Worm (Caenorhabditis elegans) whole organism, young adult: ENCODE data around the gene fbxb-21.

Experiments used
- B0035.1 ChIP-seq: sonication (generic microtip); optimal IDR thresholded peaks from 2 replicates; lab custom pipeline; 2016; ENCODE audit warnings: missing genetic modification characterization, mild to moderate bottlenecking, missing compliant biosample characterization, missing genotype, missing genetic modification reagents
- B0336.3 ChIP-seq: fragments of 200-800 bp; sonication (Bioruptor generic); IDR thresholded peaks from 2 replicates; pipeline ENCODE4 v1.3.6; 2022; ENCODE audit warnings: missing genetic modification characterization, missing compliant biosample characterization
- C17E4.6 ChIP-seq: fragments of 200-800 bp; sonication (Bioruptor generic); IDR thresholded peaks from 2 replicates; pipeline ENCODE4 v1.3.6; 2022; ENCODE audit warnings: missing genetic modification reagents, missing genetic modification characterization, missing compliant biosample characterization
- F33H1.4 ChIP-seq: fragments of 200-800 bp; sonication (Bioruptor generic); IDR thresholded peaks from 2 replicates; pipeline ENCODE4 v1.3.6; 2022; ENCODE audit warnings: missing genetic modification reagents, missing genetic modification characterization, missing compliant biosample characterization
- F37B4.10 ChIP-seq: fragments of 200-800 bp; sonication (Bioruptor generic); IDR thresholded peaks from 2 replicates; pipeline ENCODE4 v1.3.6; 2022; ENCODE audit warnings: missing genetic modification characterization, missing compliant biosample characterization
- F39B2.1 ChIP-seq: fragments of 200-800 bp; sonication (Bioruptor generic); IDR thresholded peaks from 2 replicates; pipeline ENCODE4 v1.3.6; 2022; ENCODE audit warnings: missing genetic modification reagents, missing genetic modification characterization, missing compliant biosample characterization
- Y79H2A.3 ChIP-seq: fragments of 200-800 bp; sonication (Bioruptor generic); conservative IDR thresholded peaks from 2 replicates; pipeline ENCODE4 v1.3.6; 2022; ENCODE audit warnings: missing genetic modification reagents, missing genetic modification characterization, missing compliant biosample characterization
- akir-1 ChIP-seq: fragments of 200-800 bp; sonication (Bioruptor generic); optimal IDR thresholded peaks from 2 replicates; lab custom pipeline; 2018; ENCODE audit warnings: mild to moderate bottlenecking, missing genetic modification characterization, moderate library complexity, missing compliant biosample characterization
- aptf-2 ChIP-seq: fragments of 200-800 bp; sonication (Bioruptor generic); conservative IDR thresholded peaks from 2 replicates; pipeline ENCODE4 v1.3.6; 2022; ENCODE audit warnings: missing genetic modification reagents, missing genetic modification characterization, missing compliant biosample characterization
- aptf-3 ChIP-seq: fragments of 200-800 bp; sonication (Bioruptor generic); IDR thresholded peaks from 2 replicates; pipeline ENCODE4 v1.3.6; 2022; ENCODE audit warnings: missing genetic modification characterization, missing compliant biosample characterization
- athp-1 ChIP-seq: sonication (generic microtip); optimal IDR thresholded peaks from 2 replicates; lab custom pipeline; 2017; ENCODE audit warnings: mild to moderate bottlenecking, missing genetic modification characterization, missing compliant biosample characterization
- attf-3 ChIP-seq: fragments of 200-800 bp; sonication (Bioruptor generic); conservative IDR thresholded peaks from 2 replicates; pipeline ENCODE4 v1.3.6; 2022; ENCODE audit warnings: missing genetic modification reagents, missing genetic modification characterization, missing compliant biosample characterization
- cebp-1 ChIP-seq, 2 experiments: fragments of 200-800 bp in 1 of 2; sonication (Bioruptor generic) in 1 of 2; sonication (generic microtip) in 1 of 2; IDR thresholded peaks in 1 of 2; optimal IDR thresholded peaks in 1 of 2; 2 replicates each; pipeline versions ENCODE4 v1.3.6 to Lab custom; 2017 to 2022; ENCODE audit warnings: missing compliant biosample characterization in 2 of 2, missing genetic modification characterization in 2 of 2, mild to moderate bottlenecking in 1 of 2, missing genetic modification reagents in 1 of 2, moderate library complexity in 1 of 2
- egrh-3 ChIP-seq: fragments of 200-800 bp; sonication (Bioruptor generic); IDR thresholded peaks from 2 replicates; pipeline ENCODE4 v1.3.6; 2022; ENCODE audit warnings: missing genetic modification reagents, missing genetic modification characterization, missing compliant biosample characterization
- ekl-4 ChIP-seq: fragments of 200-800 bp; sonication (Bioruptor generic); IDR thresholded peaks from 2 replicates; pipeline ENCODE4 v1.3.6; 2022; ENCODE audit warnings: missing genetic modification reagents, missing genetic modification characterization, missing compliant biosample characterization
- hsf-1 ChIP-seq: fragments of 200-800 bp; sonication (Bioruptor generic); IDR thresholded peaks from 2 replicates; pipeline ENCODE4 v1.3.6; 2022; ENCODE audit warnings: missing genetic modification reagents, missing genetic modification characterization, missing compliant biosample characterization
- lag-1 ChIP-seq: fragments of 200-800 bp; sonication (Bioruptor generic); IDR thresholded peaks from 2 replicates; pipeline ENCODE4 v1.3.6; 2022; ENCODE audit warnings: missing genetic modification reagents, missing genetic modification characterization, missing compliant biosample characterization
- lsy-27 ChIP-seq: sonication (generic microtip); optimal IDR thresholded peaks from 2 replicates; lab custom pipeline; 2017; ENCODE audit warnings: missing genetic modification characterization, mild to moderate bottlenecking, missing compliant biosample characterization, antibody characterized with exemption, missing genotype, borderline replicate concordance; ENCODE audit not compliant: insufficient read depth
- madf-8 ChIP-seq: fragments of 200-800 bp; sonication (Bioruptor generic); conservative IDR thresholded peaks from 2 replicates; pipeline ENCODE4 v1.3.6; 2022; ENCODE audit warnings: missing genetic modification reagents, missing genetic modification characterization, missing compliant biosample characterization
- mel-28 ChIP-seq: sonication (generic microtip); optimal IDR thresholded peaks from 2 replicates; lab custom pipeline; 2016; ENCODE audit warnings: borderline replicate concordance, mild to moderate bottlenecking, missing genetic modification characterization, missing compliant biosample characterization
- nhr-27 ChIP-seq: fragments of 200-800 bp; sonication (Bioruptor generic); optimal IDR thresholded peaks from 2 replicates; lab custom pipeline; 2018; ENCODE audit warnings: mild to moderate bottlenecking, missing genetic modification characterization, moderate library complexity, missing compliant biosample characterization
- pbrm-1 ChIP-seq: fragments of 200-800 bp; sonication (Bioruptor generic); IDR thresholded peaks from 2 replicates; pipeline ENCODE4 v1.3.6; 2022; ENCODE audit warnings: missing genetic modification reagents, missing genetic modification characterization, missing compliant biosample characterization
- rcor-1 ChIP-seq: fragments of 200-800 bp; sonication (Bioruptor generic); IDR thresholded peaks from 2 replicates; pipeline ENCODE4 v1.3.6; 2022; ENCODE audit warnings: missing genetic modification reagents, missing genetic modification characterization, missing compliant biosample characterization
- repo-1 ChIP-seq: sonication (generic microtip); optimal IDR thresholded peaks from 2 replicates; lab custom pipeline; 2017; ENCODE audit warnings: mild to moderate bottlenecking, missing genetic modification characterization, missing compliant biosample characterization
- sdz-38 ChIP-seq: sonication (generic microtip); optimal IDR thresholded peaks from 2 replicates; lab custom pipeline; 2016; ENCODE audit warnings: missing genotype, missing genetic modification characterization, missing compliant biosample characterization
- snpc-3.4 ChIP-seq: sonication (generic microtip); optimal IDR thresholded peaks from 2 replicates; lab custom pipeline; 2017; ENCODE audit warnings: missing genetic modification characterization, mild to moderate bottlenecking, missing compliant biosample characterization, antibody characterized with exemption, moderate library complexity, missing genotype, missing genetic modification reagents
- unc-130 ChIP-seq: sonication (generic microtip); optimal IDR thresholded peaks from 2 replicates; lab custom pipeline; 2016; ENCODE audit warnings: missing genetic modification reagents, missing genetic modification characterization, missing compliant biosample characterization
- zfh-2 ChIP-seq: fragments of 200-800 bp; sonication (Bioruptor generic); conservative IDR thresholded peaks from 2 replicates; pipeline ENCODE4 v1.3.6; 2022; ENCODE audit warnings: missing genetic modification reagents, missing genetic modification characterization, missing compliant biosample characterization
- ztf-18 ChIP-seq: sonication (generic microtip); optimal IDR thresholded peaks from 2 replicates; lab custom pipeline; 2016; ENCODE audit warnings: missing genotype, mild to moderate bottlenecking, missing genetic modification characterization, missing compliant biosample characterization
- ztf-25 ChIP-seq: fragments of 200-800 bp; sonication (Bioruptor generic); IDR thresholded peaks from 2 replicates; pipeline ENCODE4 v1.3.6; 2022; ENCODE audit warnings: missing genetic modification reagents, missing genetic modification characterization, missing compliant biosample characterization
- ztf-6 ChIP-seq: fragments of 200-800 bp; sonication (Bioruptor generic); IDR thresholded peaks from 2 replicates; pipeline ENCODE4 v1.3.6; 2022; ENCODE audit warnings: missing genetic modification reagents, missing genetic modification characterization, missing compliant biosample characterization

fbxb-21 gene

ce11 chrII:1605010-1605409 lies 43.7 kb downstream of the fbxb-21 start:
- TF ChIP-seq F39B2.1 (no peak), akir-1 (GFP tag; lab: Kevin White, UChicago) (no peak), lag-1 (GFP tag; lab: Robert Waterston, UW) (no peak), ztf-6 (GFP tag; lab: Robert Waterston, UW) (no peak), snpc-3.4 (no peak), aptf-2 (no peak), C17E4.6 (GFP tag; lab: Robert Waterston, UW) (no peak), attf-3 (no peak)
- TF ChIP-seq, all 124 proteins: peak for 0

- peak; percentile 50; the same call in 1 of the 2 replicates for TF ChIP-seq egrh-3 (GFP tag; lab: Robert Waterston, UW)
- TF ChIP-seq aptf-3 = no peak
- peak; percentile 69 for TF ChIP-seq zfh-2 (GFP tag; lab: Robert Waterston, UW)
- TF ChIP-seq nhr-27 (tag; lab: Kevin White, UChicago) = no peak
- no peak for TF ChIP-seq sdz-38
Observed at ce11 chrII:1603049-1603448, 45.6 kb downstream of the fbxb-21 start.

ce11 chrII:1601507-1601906 lies 47.2 kb downstream of the fbxb-21 start, which contains the start of gene bath-47:
bath-47 (plus strand) TSS chrII:1601811.
- TF ChIP-seq repo-1 (tag; lab: Kevin White, UChicago) (no peak), sdz-38 (no peak), ztf-18 (tag; lab: Kevin White, UChicago) (no peak), ztf-25 (GFP tag; lab: Robert Waterston, UW) (no peak), pbrm-1 (GFP tag; lab: Robert Waterston, UW) (no peak), mel-28 (tag; lab: Kevin White, UChicago) (no peak), lsy-27 (tag; lab: Kevin White, UChicago) (no peak), athp-1 (tag; lab: Kevin White, UChicago) (no peak), F33H1.4 (no peak), rcor-1 (GFP tag; lab: Robert Waterston, UW) (no peak), unc-130 (no peak), madf-8 (GFP tag; lab: Robert Waterston, UW) (no peak), Y79H2A.3 (GFP tag; lab: Robert Waterston, UW) (no peak), B0336.3 (GFP tag; lab: Robert Waterston, UW) (no peak), ekl-4 (GFP tag; lab: Robert Waterston, UW) (no peak)

ce11 chrII:1600661-1601060 lies 48.0 kb downstream of the fbxb-21 start, which contains the start of gene bath-26:
bath-26 (minus strand) TSS chrII:1600761.
- TF ChIP-seq hsf-1 (GFP tag; lab: Robert Waterston, UW) = no peak
- no peak for TF ChIP-seq B0035.1
- no peak for TF ChIP-seq cebp-1 (GFP tag; IDR thresholded peaks at IDR 0.05; lab: Robert Waterston, UW)
- TF ChIP-seq cebp-1 (tag; optimal IDR thresholded peaks at IDR 0.05; lab: Kevin White, UChicago) = no peak
- no peak for TF ChIP-seq attf-3
- no peak for TF ChIP-seq F37B4.10
